In the genomic region with DNA sequence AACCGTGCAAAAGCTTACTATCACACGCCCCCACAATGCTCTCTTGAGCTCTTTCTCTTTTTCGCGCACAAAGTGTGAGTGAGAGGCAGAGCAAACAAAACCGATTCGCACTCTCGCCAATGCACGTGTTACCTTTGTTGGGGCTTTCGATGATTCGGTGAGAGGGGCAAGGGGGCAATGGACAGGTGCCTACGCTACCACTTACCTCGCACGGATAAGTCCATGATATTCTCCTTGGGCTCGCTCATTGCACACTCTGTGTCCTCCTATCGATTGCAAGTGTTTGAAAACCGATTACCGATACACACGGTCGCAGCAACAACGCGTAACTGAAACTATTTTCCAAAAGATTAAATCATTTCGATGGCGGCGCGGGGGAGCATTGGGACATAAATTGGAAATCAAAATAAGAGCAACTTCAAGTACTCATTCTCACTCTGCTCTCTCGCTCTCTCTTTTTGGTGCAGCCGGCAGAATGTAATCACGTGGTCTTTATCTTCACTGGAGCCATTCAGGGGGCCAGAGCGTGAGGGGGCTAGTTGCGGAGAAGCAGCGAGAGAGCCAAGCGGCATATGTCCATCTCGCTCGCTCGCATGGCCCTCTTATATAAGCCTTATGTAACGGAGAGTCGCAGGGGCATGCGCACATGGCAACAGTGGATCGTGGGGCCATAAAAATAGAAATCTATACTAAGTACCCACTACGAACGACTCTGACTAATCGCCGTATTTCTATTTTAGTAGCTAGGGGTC, we compare ENCODE assay signal across 1 fruit fly cellular context.
TF ChIP-seq lines count a peak whose summit lies in the region.

A gene (minus strand): TSS at position 334 of the 752 bp plus-strand sequence.

TF ChIP-seq in whole organism, embryonic, 481 proteins besides CTCF, POLR2A, EP300 and RAD21 (continued from another document):
- TF ChIP-seq CG17912 (GFP tag; optimal IDR thresholded peaks at IDR 0.05; lab: Kevin White, UChicago) = no peak
- no peak for TF ChIP-seq CG4282 (GFP tag; optimal IDR thresholded peaks at IDR 0.05; lab: Kevin White, UChicago)
- TF ChIP-seq CoRest (tag; optimal IDR thresholded peaks at IDR 0.05; lab: Kevin White, UChicago) = no peak
- TF ChIP-seq HLH4C (GFP tag; IDR thresholded peaks at IDR 0.05; lab: Robert Waterston, UW; ENCODE audit: partially characterized antibody) = peak; percentile 61; the same call in 2 of the 3 replicates
- TF ChIP-seq CG8478 (optimal IDR thresholded peaks at IDR 0.05; lab: Kevin White, UChicago) = no peak
- TF ChIP-seq vvl (GFP tag; IDR thresholded peaks at IDR 0.05; lab: Robert Waterston, UW) = peak; percentile 61
- TF ChIP-seq CG7928 (GFP tag; optimal IDR thresholded peaks at IDR 0.05; lab: Kevin White, UChicago) = no peak
- no peak for TF ChIP-seq ase (GFP tag; IDR thresholded peaks at IDR 0.05; lab: Robert Waterston, UW)
- peak; percentile 9; the same call in 1 of the 2 replicates for TF ChIP-seq MBD-R2 (GFP tag; IDR thresholded peaks at IDR 0.05; lab: Robert Waterston, UW)
- no peak for TF ChIP-seq CG11093 (GFP tag; IDR thresholded peaks at IDR 0.05; lab: Robert Waterston, UW)
- no peak for TF ChIP-seq tup (GFP tag; optimal IDR thresholded peaks at IDR 0.05; lab: Kevin White, UChicago)
- TF ChIP-seq CG10274 (GFP tag; optimal IDR thresholded peaks at IDR 0.05; lab: Kevin White, UChicago) = no peak
- no peak for TF ChIP-seq CG15601 (tag; optimal IDR thresholded peaks at IDR 0.05; lab: Kevin White, UChicago)
- no peak for TF ChIP-seq NC2α (GFP tag; optimal IDR thresholded peaks at IDR 0.05; lab: Kevin White, UChicago)
- TF ChIP-seq CG11247 (GFP tag; IDR thresholded peaks at IDR 0.05; lab: Robert Waterston, UW) = no peak
- peak; percentile 54 for TF ChIP-seq CG12071 (GFP tag; optimal IDR thresholded peaks at IDR 0.05; lab: Kevin White, UChicago)
- peak; percentile 20 for TF ChIP-seq Sry-δ (GFP tag; optimal IDR thresholded peaks at IDR 0.05; lab: Kevin White, UChicago)
- peak; percentile 57 for TF ChIP-seq CG32532 (GFP tag; IDR thresholded peaks at IDR 0.05; lab: Robert Waterston, UW)
- TF ChIP-seq CG30403 (GFP tag; optimal IDR thresholded peaks at IDR 0.05; lab: Kevin White, UChicago) = no peak
- TF ChIP-seq Nf-YA (GFP tag; IDR thresholded peaks at IDR 0.05; lab: Robert Waterston, UW) = no peak
- peak; percentile 64 for TF ChIP-seq GATAe (GFP tag; conservative IDR thresholded peaks at IDR 0.05; lab: Robert Waterston, UW)
- peak; percentile 94 for TF ChIP-seq dm (GFP tag; optimal IDR thresholded peaks at IDR 0.05; lab: Kevin White, UChicago)
- no peak for TF ChIP-seq CG16815 (GFP tag; optimal IDR thresholded peaks at IDR 0.05; lab: Kevin White, UChicago)
- no peak for TF ChIP-seq Lim3 (GFP tag; IDR thresholded peaks at IDR 0.05; lab: Robert Waterston, UW)
- no peak; the same call in 2 of the 3 replicates for TF ChIP-seq Doc3 (GFP tag; IDR thresholded peaks at IDR 0.05; lab: Robert Waterston, UW; ENCODE audit: partially characterized antibody)
- no peak for TF ChIP-seq ewg (GFP tag; optimal IDR thresholded peaks at IDR 0.05; lab: Kevin White, UChicago)
- no peak for TF ChIP-seq gfzf (GFP tag; optimal IDR thresholded peaks at IDR 0.05; lab: Kevin White, UChicago)
- TF ChIP-seq CG4404 (GFP tag; IDR thresholded peaks at IDR 0.05; lab: Robert Waterston, UW) = no peak
- peak; percentile 73 for TF ChIP-seq mirr (GFP tag; optimal IDR thresholded peaks at IDR 0.05; lab: Kevin White, UChicago)
- TF ChIP-seq MTF-1 (GFP tag; optimal IDR thresholded peaks at IDR 0.05; lab: Kevin White, UChicago; ENCODE audit: borderline replicate concordance) = no peak
- peak; percentile 66 for TF ChIP-seq Dll (GFP tag; IDR thresholded peaks at IDR 0.05; lab: Robert Waterston, UW; ENCODE audit: partially characterized antibody)
- TF ChIP-seq corto (GFP tag; optimal IDR thresholded peaks at IDR 0.05; lab: Kevin White, UChicago) = no peak
- TF ChIP-seq Elba2 (GFP tag; optimal IDR thresholded peaks at IDR 0.05; lab: Kevin White, UChicago) = no peak
- peak; percentile 71; the same call in 2 of the 3 replicates for TF ChIP-seq so (GFP tag; IDR thresholded peaks at IDR 0.05; lab: Robert Waterston, UW)
- TF ChIP-seq Max (GFP tag; optimal IDR thresholded peaks at IDR 0.05; lab: Kevin White, UChicago) = peak; percentile 77
- TF ChIP-seq wor (GFP tag; IDR thresholded peaks at IDR 0.05; lab: Robert Waterston, UW) = no peak
- TF ChIP-seq CG10543 (GFP tag; optimal IDR thresholded peaks at IDR 0.05; lab: Kevin White, UChicago) = peak; percentile 81
- no peak for TF ChIP-seq h (optimal IDR thresholded peaks at IDR 0.05; lab: Kevin White, UChicago)
- TF ChIP-seq CG7372 (GFP tag; IDR thresholded peaks at IDR 0.05; lab: Robert Waterston, UW) = no peak
- TF ChIP-seq CG32772 (GFP tag; IDR thresholded peaks at IDR 0.05; lab: Robert Waterston, UW) = no peak
- 0 out of 2 replicates have a peak, but pooled peaks have one; percentile 27 for TF ChIP-seq CG17328 (GFP tag; IDR thresholded peaks at IDR 0.05; lab: Robert Waterston, UW)
- peak; percentile 95 for TF ChIP-seq sd (tag; optimal IDR thresholded peaks at IDR 0.05; lab: Kevin White, UChicago)
- peak; percentile 23 for TF ChIP-seq Dek (tag; optimal IDR thresholded peaks at IDR 0.05; lab: Kevin White, UChicago)
- TF ChIP-seq run (tag; optimal IDR thresholded peaks at IDR 0.05; lab: Kevin White, UChicago) = no peak
- TF ChIP-seq unpg (GFP tag; optimal IDR thresholded peaks at IDR 0.05; lab: Kevin White, UChicago) = no peak
- TF ChIP-seq B-H1 (GFP tag; IDR thresholded peaks at IDR 0.05; lab: Robert Waterston, UW) = no peak; the same call in 2 of the 3 replicates
- TF ChIP-seq Hr39 (optimal IDR thresholded peaks at IDR 0.05; lab: Kevin White, UChicago) = no peak
- TF ChIP-seq CG33213 (GFP tag; optimal IDR thresholded peaks at IDR 0.05; lab: Kevin White, UChicago) = no peak
- no peak for TF ChIP-seq z (GFP tag; IDR thresholded peaks at IDR 0.05; lab: Robert Waterston, UW)
- no peak; the same call in 1 of the 2 replicates for TF ChIP-seq amos (GFP tag; IDR thresholded peaks at IDR 0.05; lab: Robert Waterston, UW; ENCODE audit: partially characterized antibody)
- peak; percentile 6 for TF ChIP-seq pfk (GFP tag; optimal IDR thresholded peaks at IDR 0.05; lab: Kevin White, UChicago)
- no peak for TF ChIP-seq CG1647 (GFP tag; optimal IDR thresholded peaks at IDR 0.05; lab: Kevin White, UChicago)
- TF ChIP-seq CG11560 (tag; IDR thresholded peaks at IDR 0.05; lab: Robert Waterston, UW) = no peak
- peak; percentile 49; the same call in 1 of the 3 replicates for TF ChIP-seq vnd (GFP tag; IDR thresholded peaks at IDR 0.05; lab: Robert Waterston, UW; ENCODE audit: partially characterized antibody)
- no peak for TF ChIP-seq CG15514 (GFP tag; optimal IDR thresholded peaks at IDR 0.05; lab: Kevin White, UChicago)
- peak; percentile 36; the same call in 1 of the 2 replicates for TF ChIP-seq E2f1 (GFP tag; IDR thresholded peaks at IDR 0.05; lab: Robert Waterston, UW)
- no peak for TF ChIP-seq HLH3B (GFP tag; IDR thresholded peaks at IDR 0.05; lab: Robert Waterston, UW)
- peak; percentile 25 for TF ChIP-seq inv (GFP tag; IDR thresholded peaks at IDR 0.05; lab: Robert Waterston, UW; ENCODE audit: partially characterized antibody)
- no peak for TF ChIP-seq CG10654 (GFP tag; optimal IDR thresholded peaks at IDR 0.05; lab: Kevin White, UChicago)
- peak; percentile 29; the same call in 1 of the 2 replicates for TF ChIP-seq Ada2b (GFP tag; IDR thresholded peaks at IDR 0.05; lab: Robert Waterston, UW)
- peak; percentile 75 for TF ChIP-seq abd-A (tag; optimal IDR thresholded peaks at IDR 0.05; lab: Kevin White, UChicago)
- no peak for TF ChIP-seq CG1603 (tag; optimal IDR thresholded peaks at IDR 0.05; lab: Kevin White, UChicago)
- no peak for TF ChIP-seq Chrac-16 (GFP tag; optimal IDR thresholded peaks at IDR 0.05; lab: Kevin White, UChicago)
- peak; percentile 48; the same call in 1 of the 2 replicates for TF ChIP-seq chm (GFP tag; IDR thresholded peaks at IDR 0.05; lab: Robert Waterston, UW)
- TF ChIP-seq CG18764 (GFP tag; optimal IDR thresholded peaks at IDR 0.05; lab: Kevin White, UChicago) = no peak
- TF ChIP-seq CG9817 (tag; optimal IDR thresholded peaks at IDR 0.05; lab: Kevin White, UChicago) = no peak
- no peak for TF ChIP-seq tin (GFP tag; optimal IDR thresholded peaks at IDR 0.05; lab: Kevin White, UChicago)
